Worm (Caenorhabditis elegans): ENCODE data around the gene str-83.

str-83 gene

ce11 chrV:3969664-3970063 lies 7.4 kb upstream of the str-83 start:
- no peak for TF ChIP-seq mxl-1 (tag; optimal IDR thresholded peaks at IDR 0.05)
- TF ChIP-seq cebp-1 (GFP tag; IDR thresholded peaks at IDR 0.05), result no peak
- TF ChIP-seq cebp-1 (tag; optimal IDR thresholded peaks at IDR 0.05), result no peak
- peak; percentile 50 for TF ChIP-seq unc-62 (GFP tag; optimal IDR thresholded peaks at IDR 0.05)
- TF ChIP-seq bed-2 (GFP tag; IDR thresholded peaks at IDR 0.05), result no peak
- no peak for TF ChIP-seq ceh-27 (GFP tag; optimal IDR thresholded peaks at IDR 0.05)

ce11 chrV:3970410-3970809 lies 6.7 kb upstream of the str-83 start, which contains the start of gene cyp-34A9:
cyp-34A9 (minus strand) TSS chrV:3970540.
- TF ChIP-seq lsl-1 (GFP tag; optimal IDR thresholded peaks at IDR 0.05) (no peak), nhr-80 (tag; optimal IDR thresholded peaks at IDR 0.05) (peak; percentile 42)

- TF ChIP-seq Y56A3A.18 (GFP tag; IDR thresholded peaks at IDR 0.05) (no peak), F23B12.7 (tag; optimal IDR thresholded peaks at IDR 0.05; ENCODE audit: insufficient read depth) (no peak), ccch-3 (GFP tag; optimal IDR thresholded peaks at IDR 0.05) (no peak), rpc-1 (optimal IDR thresholded peaks at IDR 0.05) (no peak), rpc-1 (tag; optimal IDR thresholded peaks at IDR 0.05) (no peak), F55B11.4 (tag; optimal IDR thresholded peaks at IDR 0.05; ENCODE audit: borderline replicate concordance, insufficient read depth) (no peak), Y53F4B.3 (GFP tag; IDR thresholded peaks at IDR 0.05) (no peak), bed-2 (GFP tag; IDR thresholded peaks at IDR 0.05) (no peak), F49E8.2 (tag; optimal IDR thresholded peaks at IDR 0.05; ENCODE audit: insufficient read depth) (no peak), snpc-1.3 (tag; optimal IDR thresholded peaks at IDR 0.05; ENCODE audit: insufficient read depth) (no peak), tlf-1 (GFP tag; optimal IDR thresholded peaks at IDR 0.05) (no peak), hsf-1 (GFP tag; IDR thresholded peaks at IDR 0.05) (no peak), attf-5 (GFP tag; optimal IDR thresholded peaks at IDR 0.05) (no peak), F57C9.4 (tag; optimal IDR thresholded peaks at IDR 0.05) (no peak)
Observed at ce11 chrV:3972846-3973245, 4.2 kb upstream of the str-83 start, which contains the start of gene cyp-34A10. cyp-34A10 (minus strand) TSS chrV:3972991.

DNA sequence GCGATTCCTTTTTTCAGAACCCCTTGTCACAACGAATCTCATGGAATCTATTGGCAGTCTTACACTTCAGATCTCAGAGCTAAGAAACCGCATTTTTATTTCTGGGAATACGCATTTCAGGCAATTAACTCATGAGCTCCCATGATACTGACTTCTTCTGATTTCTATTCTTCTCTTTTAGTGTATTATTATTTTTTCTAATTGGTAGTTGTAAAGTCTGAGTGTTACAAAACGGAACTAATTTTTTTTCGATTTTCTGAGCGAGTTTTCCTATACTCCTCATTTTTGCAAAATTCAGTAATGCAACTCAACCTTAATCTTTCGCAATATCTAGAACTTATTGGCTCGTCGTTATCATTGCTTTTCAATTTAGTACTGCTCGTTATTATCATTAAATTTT lies 2.7 kb upstream of the str-83 start, which contains the start of gene str-82:
TSS of gene str-82 (plus strand) at position 301 of the 400 bp plus-strand sequence.
- no peak for TF ChIP-seq F55B11.4 (tag; optimal IDR thresholded peaks at IDR 0.05; ENCODE audit: borderline replicate concordance, insufficient read depth)
- TF ChIP-seq madf-10 (tag; optimal IDR thresholded peaks at IDR 0.05), result no peak
- TF ChIP-seq efl-1 (GFP tag; optimal IDR thresholded peaks at IDR 0.05), result no peak
- TF ChIP-seq ztf-6 (GFP tag; IDR thresholded peaks at IDR 0.05), result no peak
- TF ChIP-seq sptf-2 (GFP tag; optimal IDR thresholded peaks at IDR 0.05), result no peak
- no peak for TF ChIP-seq ceh-79 (tag; optimal IDR thresholded peaks at IDR 0.05)
- TF ChIP-seq nfyb-1 (GFP tag; IDR thresholded peaks at IDR 0.05), result no peak
- no peak for TF ChIP-seq egl-44 (GFP tag; IDR thresholded peaks at IDR 0.05)
- TF ChIP-seq cebp-1 (GFP tag; IDR thresholded peaks at IDR 0.05), result no peak
- no peak for TF ChIP-seq cebp-1 (tag; optimal IDR thresholded peaks at IDR 0.05)
- TF ChIP-seq ZK185.1 (tag; optimal IDR thresholded peaks at IDR 0.05; ENCODE audit: poor library complexity, severe bottlenecking), result no peak
- no peak for TF ChIP-seq repo-1 (tag; optimal IDR thresholded peaks at IDR 0.05)
- no peak for TF ChIP-seq ceh-40 (GFP tag; IDR thresholded peaks at IDR 0.05)
- no peak for TF ChIP-seq dpl-1 (GFP tag; optimal IDR thresholded peaks at IDR 0.05)

ce11 chrV:3979053-3979452 lies 2.0 kb downstream of the str-83 start, which contains the start of gene nlp-34:
nlp-34 (minus strand) TSS chrV:3979134.
- TF ChIP-seq bed-2 (GFP tag; IDR thresholded peaks at IDR 0.05), result no peak
- TF ChIP-seq athp-1 (tag; optimal IDR thresholded peaks at IDR 0.05), result no peak
- TF ChIP-seq C17E4.6 (GFP tag; IDR thresholded peaks at IDR 0.05), result no peak
- TF ChIP-seq nhr-179 (tag; optimal IDR thresholded peaks at IDR 0.05), result no peak
- no peak for TF ChIP-seq ztf-18 (tag; optimal IDR thresholded peaks at IDR 0.05)
